Fruit fly (Drosophila melanogaster) Kc167 (cell line): ENCODE results near the gene spz.

Experiments used
- Sin3A ChIP-seq: fragments of >200 bp; optimal IDR thresholded peaks from 2 replicates; lab custom pipeline; 2018; ENCODE audit warnings: missing external identifiers
- h ChIP-seq: fragments of >200 bp; optimal IDR thresholded peaks from 3 replicates; lab custom pipeline; 2018; ENCODE audit warnings: missing external identifiers
- insv ChIP-seq: fragments of >200 bp; optimal IDR thresholded peaks from 3 replicates; lab custom pipeline; 2018; ENCODE audit warnings: missing external identifiers
- psq ChIP-seq: fragments of >200 bp; optimal IDR thresholded peaks from 2 replicates; lab custom pipeline; 2017; ENCODE audit warnings: missing external identifiers
- ttk ChIP-seq: sonication (Bioruptor generic); optimal IDR thresholded peaks from 2 replicates; lab custom pipeline; 2017; ENCODE audit warnings: missing external identifiers

- TF ChIP-seq psq (no peak), ttk (lab: Kevin White, UChicago) (no peak), Sin3A (lab: Kevin White, UChicago) (no peak), insv (lab: Kevin White, UChicago) (no peak), h (no peak)
Measured at dm6 chr3R:27023117-27023516, 46.8 kb downstream of the spz start, which contains the start of gene CG6277.
